Fruit fly (Drosophila melanogaster) whole organism, prepupa: ENCODE data around the gene CG43098.

Experiments
- Blimp-1 ChIP-seq: fragments of 200-800 bp; sonication (Bioruptor generic); optimal IDR thresholded peaks from 3 replicates; lab custom pipeline; 2017; ENCODE audit warnings: missing biosample characterization, missing genetic modification characterization, mild to moderate bottlenecking, moderate library complexity, missing genetic modification reagents
- CG10631 ChIP-seq: fragments of 200-800 bp; sonication (Bioruptor generic); optimal IDR thresholded peaks from 2 replicates; lab custom pipeline; 2016; ENCODE audit warnings: missing biosample characterization, missing genetic modification characterization
- CG10669 ChIP-seq: fragments of 200-800 bp; sonication (Bioruptor generic); optimal IDR thresholded peaks from 3 replicates; lab custom pipeline; 2018; ENCODE audit warnings: missing biosample characterization, mild to moderate bottlenecking, missing genetic modification characterization, moderate library complexity
- CG11762 ChIP-seq: fragments of 200-800 bp; sonication (Bioruptor generic); optimal IDR thresholded peaks from 3 replicates; lab custom pipeline; 2016; ENCODE audit warnings: missing biosample characterization, missing genetic modification characterization; ENCODE audit not compliant: insufficient read depth
- CG15336 ChIP-seq: fragments of 200-800 bp; sonication (Bioruptor generic); IDR thresholded peaks from 2 replicates; pipeline ENCODE4 v1.3.6; 2022; ENCODE audit warnings: missing biosample characterization, missing genetic modification characterization
- CG1621 ChIP-seq: fragments of 200-800 bp; sonication (Bioruptor generic); optimal IDR thresholded peaks from 3 replicates; lab custom pipeline; 2018; ENCODE audit warnings: missing biosample characterization, mild to moderate bottlenecking, missing genetic modification characterization
- CG16779 ChIP-seq: fragments of 200-800 bp; sonication (Bioruptor generic); optimal IDR thresholded peaks from 3 replicates; lab custom pipeline; 2017; ENCODE audit warnings: missing biosample characterization, mild to moderate bottlenecking, missing genetic modification characterization
- CG31627 ChIP-seq: fragments of 200-800 bp; sonication (Bioruptor generic); optimal IDR thresholded peaks from 3 replicates; lab custom pipeline; 2016; ENCODE audit warnings: missing biosample characterization, missing genetic modification characterization
- CG32006 ChIP-seq: fragments of 200-800 bp; sonication (Bioruptor generic); optimal IDR thresholded peaks from 3 replicates; lab custom pipeline; 2017; ENCODE audit warnings: missing biosample characterization, mild to moderate bottlenecking, missing genetic modification characterization
- CG3919 ChIP-seq: fragments of 200-800 bp; sonication (Bioruptor generic); optimal IDR thresholded peaks from 3 replicates; lab custom pipeline; 2016; ENCODE audit warnings: missing biosample characterization, missing genetic modification characterization
- CG4318 ChIP-seq: fragments of 200-800 bp; sonication (Bioruptor generic); optimal IDR thresholded peaks from 3 replicates; lab custom pipeline; 2017; ENCODE audit warnings: missing biosample characterization, mild to moderate bottlenecking, missing genetic modification characterization
- CG6163 ChIP-seq: fragments of 200-800 bp; sonication (Bioruptor generic); IDR thresholded peaks from 3 replicates; pipeline ENCODE4 v1.3.6; 2022; ENCODE audit warnings: missing biosample characterization, missing genetic modification characterization
- CG6792 ChIP-seq: fragments of 200-800 bp; sonication (Bioruptor generic); optimal IDR thresholded peaks from 3 replicates; lab custom pipeline; 2016; ENCODE audit warnings: missing biosample characterization, missing genetic modification characterization
- CG6808 ChIP-seq: fragments of 200-800 bp; sonication (Bioruptor generic); optimal IDR thresholded peaks from 3 replicates; lab custom pipeline; 2017; ENCODE audit warnings: missing biosample characterization, missing genetic modification characterization, mild to moderate bottlenecking, moderate library complexity, missing genetic modification reagents
- CG6854 ChIP-seq: fragments of 200-800 bp; sonication (Bioruptor generic); optimal IDR thresholded peaks from 2 replicates; lab custom pipeline; 2017; ENCODE audit warnings: missing biosample characterization, mild to moderate bottlenecking, missing genetic modification characterization
- CG8119 ChIP-seq: fragments of 200-800 bp; sonication (Bioruptor generic); IDR thresholded peaks from 3 replicates; pipeline ENCODE4 v1.3.6; 2022; ENCODE audit warnings: missing biosample characterization, missing genetic modification characterization
- CG8319 ChIP-seq: fragments of 200-800 bp; sonication (Bioruptor generic); optimal IDR thresholded peaks from 3 replicates; lab custom pipeline; 2016; ENCODE audit warnings: missing biosample characterization, missing genetic modification characterization
- CG8632 ChIP-seq: fragments of 200-800 bp; sonication (Bioruptor generic); optimal IDR thresholded peaks from 3 replicates; lab custom pipeline; 2016; ENCODE audit warnings: missing biosample characterization, missing genetic modification characterization
- CG9139 ChIP-seq: fragments of 200-800 bp; sonication (Bioruptor generic); optimal IDR thresholded peaks from 3 replicates; lab custom pipeline; 2017; ENCODE audit warnings: missing biosample characterization, mild to moderate bottlenecking, missing genetic modification characterization
- Eip78C ChIP-seq: fragments of 200-800 bp; sonication (Bioruptor generic); peaks from one replicate; lab custom pipeline; 2016; ENCODE audit warnings: missing biosample characterization, missing genetic modification characterization
- Ets96B ChIP-seq: fragments of 200-800 bp; optimal IDR thresholded peaks from 2 replicates; lab custom pipeline; 2019; ENCODE audit warnings: missing biosample characterization, mild to moderate bottlenecking, missing genetic modification characterization, moderate library complexity
- Gug ChIP-seq: fragments of 200-800 bp; sonication (Bioruptor generic); IDR thresholded peaks from 2 replicates; pipeline ENCODE4 v1.3.6; 2022; ENCODE audit warnings: missing biosample characterization, missing genetic modification characterization
- Hr38 ChIP-seq: sonication (Bioruptor generic); optimal IDR thresholded peaks from 2 replicates; lab custom pipeline; 2016; ENCODE audit warnings: missing biosample characterization, missing genetic modification characterization
- Hr4 ChIP-seq: fragments of 200-800 bp; sonication (Bioruptor generic); optimal IDR thresholded peaks from 3 replicates; lab custom pipeline; 2016; ENCODE audit warnings: missing biosample characterization, missing genetic modification characterization
- Lpt ChIP-seq: fragments of 200-800 bp; sonication (Bioruptor generic); optimal IDR thresholded peaks from 3 replicates; lab custom pipeline; 2016; ENCODE audit warnings: missing biosample characterization, missing genetic modification characterization
- Met ChIP-seq: fragments of 200-800 bp; sonication (Bioruptor generic); optimal IDR thresholded peaks from 3 replicates; lab custom pipeline; 2016; ENCODE audit warnings: missing biosample characterization, missing genetic modification characterization
- Sox102F ChIP-seq: fragments of 200-800 bp; sonication (Bioruptor generic); optimal IDR thresholded peaks from 2 replicates; lab custom pipeline; 2016; ENCODE audit warnings: missing biosample characterization, mild to moderate bottlenecking, missing genetic modification characterization
- Sox14 ChIP-seq: fragments of 200-800 bp; sonication (Bioruptor generic); optimal IDR thresholded peaks from 3 replicates; lab custom pipeline; 2016; ENCODE audit warnings: missing biosample characterization, missing genetic modification characterization
- Sox15 ChIP-seq: fragments of 200-800 bp; sonication (Bioruptor generic); optimal IDR thresholded peaks from 3 replicates; lab custom pipeline; 2016; ENCODE audit warnings: missing biosample characterization, missing genetic modification characterization
- achi ChIP-seq: fragments of 200-800 bp; sonication (Bioruptor generic); optimal IDR thresholded peaks from 3 replicates; lab custom pipeline; 2016; ENCODE audit warnings: missing biosample characterization, missing genetic modification characterization
- acj6 ChIP-seq: fragments of 200-800 bp; sonication (Bioruptor generic); optimal IDR thresholded peaks from 3 replicates; lab custom pipeline; 2016; ENCODE audit warnings: missing biosample characterization, missing genetic modification characterization
- dac ChIP-seq: fragments of 200-800 bp; sonication (Bioruptor generic); optimal IDR thresholded peaks from 2 replicates; lab custom pipeline; 2017; ENCODE audit warnings: missing biosample characterization, mild to moderate bottlenecking, missing genetic modification characterization
- eg ChIP-seq: fragments of 200-800 bp; sonication (Bioruptor generic); IDR thresholded peaks from 3 replicates; pipeline ENCODE4 v1.3.6; 2022; ENCODE audit warnings: missing biosample characterization, missing genetic modification characterization
- esn ChIP-seq: fragments of 200-800 bp; sonication (Bioruptor generic); optimal IDR thresholded peaks from 2 replicates; lab custom pipeline; 2016; ENCODE audit warnings: missing biosample characterization, mild to moderate bottlenecking, missing genetic modification characterization, moderate library complexity
- fd85E ChIP-seq: fragments of 200-800 bp; sonication (Bioruptor generic); optimal IDR thresholded peaks from 3 replicates; lab custom pipeline; 2016; ENCODE audit warnings: missing biosample characterization, missing genetic modification characterization
- fkh ChIP-seq: fragments of 200-800 bp; sonication (Bioruptor generic); optimal IDR thresholded peaks from 3 replicates; lab custom pipeline; 2017; ENCODE audit warnings: missing biosample characterization, mild to moderate bottlenecking, missing genetic modification characterization, moderate library complexity
- net ChIP-seq: fragments of 200-800 bp; sonication (Bioruptor generic); optimal IDR thresholded peaks from 3 replicates; lab custom pipeline; 2016; ENCODE audit warnings: missing biosample characterization, missing genetic modification characterization
- salr ChIP-seq, 2 experiments: fragments of 200-800 bp; sonication (Bioruptor generic); optimal IDR thresholded peaks; 3 replicates each; lab custom pipeline; 2016 to 2018; ENCODE audit warnings: missing biosample characterization in 2 of 2, missing genetic modification characterization in 2 of 2, mild to moderate bottlenecking in 1 of 2
- spab ChIP-seq: fragments of 200-800 bp; sonication (Bioruptor generic); optimal IDR thresholded peaks from 2 replicates; lab custom pipeline; 2017; ENCODE audit warnings: missing biosample characterization, mild to moderate bottlenecking, missing genetic modification characterization, missing genetic modification reagents
- ss ChIP-seq, 2 experiments: fragments of 200-800 bp; sonication (Bioruptor generic); optimal IDR thresholded peaks; 2 replicates in 1 of 2; 3 replicates in 1 of 2; lab custom pipeline; 2017 to 2018; ENCODE audit warnings: mild to moderate bottlenecking in 2 of 2, missing biosample characterization in 2 of 2, missing genetic modification characterization in 2 of 2, moderate library complexity in 1 of 2
- vri ChIP-seq: fragments of 200-800 bp; sonication (Bioruptor generic); optimal IDR thresholded peaks from 3 replicates; lab custom pipeline; 2016; ENCODE audit warnings: missing biosample characterization, mild to moderate bottlenecking, missing genetic modification characterization

Gene CG43098

DNA sequence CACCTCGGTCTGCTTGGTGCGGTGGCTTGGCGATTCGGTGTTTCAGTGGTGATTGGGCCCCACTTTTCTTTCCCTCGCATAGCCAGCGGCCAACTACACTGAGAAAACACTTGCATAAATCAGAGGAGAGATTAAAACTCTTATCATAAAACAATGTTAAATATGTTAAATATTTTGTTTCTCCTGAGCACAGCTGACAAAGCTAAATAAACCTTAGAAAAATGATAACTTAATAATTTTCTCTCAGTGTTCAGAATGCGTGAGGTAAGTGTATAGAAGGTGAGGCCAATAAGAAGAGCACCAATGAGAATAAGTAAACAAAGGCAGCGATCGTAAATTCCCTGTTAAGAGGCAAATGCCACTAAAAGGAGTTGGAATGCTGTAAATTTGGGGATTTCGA, 41.6 kb upstream of the CG43098 start (continued):
- peak; percentile 39 for TF ChIP-seq CG4318 (GFP tag; lab: Kevin White, UChicago)
- TF ChIP-seq Sox14: peak; percentile 90
- TF ChIP-seq CG6792 (GFP tag; lab: Kevin White, UChicago): peak; percentile 82
- peak; percentile 83 for TF ChIP-seq achi (GFP tag; lab: Kevin White, UChicago)
- TF ChIP-seq CG8319: peak; percentile 67
- peak; percentile 45 for TF ChIP-seq CG9139 (GFP tag; lab: Kevin White, UChicago)
- TF ChIP-seq Lpt (GFP tag; lab: Kevin White, UChicago): peak; percentile 62
- peak; percentile 30 for TF ChIP-seq dac (GFP tag; lab: Kevin White, UChicago)
- TF ChIP-seq CG1621 (tag; lab: Kevin White, UChicago): peak; percentile 80
- TF ChIP-seq fd85E (GFP tag; lab: Kevin White, UChicago): no peak
- peak; percentile 59 for TF ChIP-seq Blimp-1 (GFP tag; lab: Kevin White, UChicago)
- peak; percentile 76 for TF ChIP-seq net (GFP tag; lab: Kevin White, UChicago)
- TF ChIP-seq Met: peak; percentile 92
- TF ChIP-seq Sox15 (GFP tag; lab: Kevin White, UChicago): peak; percentile 46
- peak; percentile 85 for TF ChIP-seq vri (GFP tag; lab: Kevin White, UChicago)
- TF ChIP-seq CG32006 (GFP tag; lab: Kevin White, UChicago): peak; percentile 84
- TF ChIP-seq CG31627 (GFP tag; lab: Kevin White, UChicago): peak; percentile 89
- peak; percentile 83 for TF ChIP-seq CG3919 (GFP tag; lab: Kevin White, UChicago)
- peak; percentile 86 for TF ChIP-seq Ets96B
- peak; percentile 53 to 62 for TF ChIP-seq salr (GFP tag; optimal IDR thresholded peaks at IDR 0.05; lab: Kevin White, UChicago)
- peak; percentile 54; the same call in 1 of the 2 replicates for TF ChIP-seq Gug (GFP tag; lab: Robert Waterston, UW)
- TF ChIP-seq CG6808: peak; percentile 77
- TF ChIP-seq CG11762 (GFP tag; lab: Kevin White, UChicago): peak; percentile 49
- peak; percentile 92 for TF ChIP-seq esn (GFP tag; lab: Kevin White, UChicago)

DNA sequence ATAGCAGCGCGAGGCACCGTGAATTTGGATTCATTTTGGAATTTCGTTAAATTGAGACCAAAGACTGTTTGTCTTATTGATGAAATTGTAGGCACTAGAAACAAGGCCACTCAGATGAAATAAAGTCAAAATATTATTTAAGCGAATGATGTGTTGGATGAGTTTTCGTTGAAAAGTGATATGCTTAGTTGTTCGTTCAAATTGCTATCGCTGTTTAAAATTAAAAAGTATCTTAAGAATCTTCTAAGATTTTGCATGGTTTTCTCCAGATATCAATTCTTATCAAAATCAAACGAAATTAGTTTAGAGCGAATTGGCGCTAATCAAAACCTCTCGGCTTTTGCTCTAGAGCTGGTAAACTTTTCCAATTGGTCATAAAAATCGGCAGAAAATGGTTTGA, 37.9 kb upstream of the CG43098 start, which contains the start of gene CG14974:
Gene CG14974 (minus strand): TSS at position 101 of the 400 bp plus-strand sequence.
- TF ChIP-seq Eip78C (GFP tag; lab: Kevin White, UChicago) (no peak), CG3919 (GFP tag; lab: Kevin White, UChicago) (no peak), CG4318 (GFP tag; lab: Kevin White, UChicago) (no peak), fkh (GFP tag; lab: Kevin White, UChicago) (no peak), CG11762 (GFP tag; lab: Kevin White, UChicago) (no peak), CG10631 (no peak), Hr38 (GFP tag; lab: Kevin White, UChicago) (no peak), acj6 (GFP tag; lab: Kevin White, UChicago) (no peak), eg (GFP tag; lab: Robert Waterston, UW) (no peak), Sox14 (no peak), Hr4 (no peak), CG6163 (GFP tag; lab: Robert Waterston, UW) (no peak), CG16779 (tag; lab: Kevin White, UChicago) (no peak), CG6854 (GFP tag; lab: Kevin White, UChicago) (no peak)

DNA sequence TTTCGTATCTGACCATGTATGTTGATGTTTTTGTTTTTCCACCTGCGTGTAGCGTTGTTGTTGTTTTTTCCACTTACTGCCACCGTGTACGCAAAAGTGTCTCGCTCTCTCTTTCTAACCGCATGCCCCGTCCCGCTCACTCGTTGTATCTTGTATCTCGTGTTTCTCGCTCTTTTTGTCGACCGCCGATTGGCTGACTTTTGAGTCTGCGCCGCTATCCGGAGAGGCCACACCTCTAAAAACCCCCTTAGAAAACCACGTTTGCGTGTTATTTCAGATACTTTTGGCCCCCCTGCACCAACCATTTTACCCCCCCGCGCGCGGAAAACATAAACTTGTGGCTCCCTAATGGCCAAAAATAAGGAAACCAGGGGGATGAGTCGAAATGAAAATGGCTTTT, 34.0 kb upstream of the CG43098 start:
- TF ChIP-seq CG8632 (GFP tag; lab: Kevin White, UChicago): no peak
- peak; percentile 9 for TF ChIP-seq CG32006 (GFP tag; lab: Kevin White, UChicago)
- peak; percentile 2 for TF ChIP-seq spab
- TF ChIP-seq Ets96B: peak; percentile 32
- no peak for TF ChIP-seq CG9139 (GFP tag; lab: Kevin White, UChicago)
- TF ChIP-seq CG6163 (GFP tag; lab: Robert Waterston, UW): peak; percentile 37; the same call in 1 of the 3 replicates
- TF ChIP-seq CG10669 (GFP tag; lab: Kevin White, UChicago): peak; percentile 17
- TF ChIP-seq eg (GFP tag; lab: Robert Waterston, UW): peak; percentile 32; the same call in 1 of the 3 replicates
- TF ChIP-seq CG1621 (tag; lab: Kevin White, UChicago): peak; percentile 43
- TF ChIP-seq CG6808: peak; percentile 46
- TF ChIP-seq CG8319: no peak
- peak; percentile 29; the same call in 1 of the 3 replicates for TF ChIP-seq CG8119
- TF ChIP-seq Sox102F (GFP tag; lab: Kevin White, UChicago): no peak
- TF ChIP-seq ss (GFP tag; optimal IDR thresholded peaks at IDR 0.05; lab: Kevin White, UChicago): peak; percentile 66 to 72
- no peak for TF ChIP-seq CG31627 (GFP tag; lab: Kevin White, UChicago)
- TF ChIP-seq esn (GFP tag; lab: Kevin White, UChicago): no peak
- 0 out of 2 replicates have a peak, but pooled peaks have one; percentile 22 for TF ChIP-seq CG15336 (GFP tag; lab: Robert Waterston, UW)
